Fruit fly (Drosophila melanogaster): Measurements from ENCODE around the gene CG33783.

CG33783 gene

dm6 chr3R:10048842-10049527 lies 17.6 kb upstream of the CG33783 start, which contains the start of gene ohgt (continued):
- TF ChIP-seq Blimp-1 (GFP tag; optimal IDR thresholded peaks at IDR 0.05): no peak
- no peak for TF ChIP-seq cato (GFP tag; optimal IDR thresholded peaks at IDR 0.05; ENCODE audit: borderline replicate concordance)
- no peak for TF ChIP-seq Jarid2 (GFP tag; optimal IDR thresholded peaks at IDR 0.05)
- TF ChIP-seq chn (GFP tag; optimal IDR thresholded peaks at IDR 0.05): no peak
- TF ChIP-seq CG17361 (GFP tag; IDR thresholded peaks at IDR 0.05): peak; percentile 96
- TF ChIP-seq gsb-n (tag; optimal IDR thresholded peaks at IDR 0.05): no peak
- TF ChIP-seq CG12391 (tag; optimal IDR thresholded peaks at IDR 0.05): peak; percentile 38
- TF ChIP-seq Nf-YC (tag; optimal IDR thresholded peaks at IDR 0.05): peak; percentile 44
- no peak for TF ChIP-seq CG6654 (GFP tag; optimal IDR thresholded peaks at IDR 0.05)
- no peak for TF ChIP-seq CG17385 (GFP tag; optimal IDR thresholded peaks at IDR 0.05)
- TF ChIP-seq CG14667 (GFP tag; IDR thresholded peaks at IDR 0.05): no peak
- TF ChIP-seq CG16863 (GFP tag; optimal IDR thresholded peaks at IDR 0.05): no peak
- TF ChIP-seq CkIIα-i1 (GFP tag; IDR thresholded peaks at IDR 0.05): no peak
- TF ChIP-seq Eip74EF (GFP tag; optimal IDR thresholded peaks at IDR 0.05): peak in 1 of 2 experiments; percentile 6
- TF ChIP-seq CG4854 (GFP tag; optimal IDR thresholded peaks at IDR 0.05): no peak
- TF ChIP-seq PHDP (tag; optimal IDR thresholded peaks at IDR 0.05): no peak
- no peak for TF ChIP-seq cg (GFP tag; optimal IDR thresholded peaks at IDR 0.05)
- peak; percentile 23 for TF ChIP-seq zen (tag; optimal IDR thresholded peaks at IDR 0.05)

dm6 chr3R:10052695-10053382 lies 13.7 kb upstream of the CG33783 start, which contains the start of the genes Fancl and Npc2e:
Gene Fancl, minus strand, starts transcription at chr3R:10052869.
Gene Npc2e, plus strand, starts transcription at chr3R:10053332.
- TF ChIP-seq sens (GFP tag): peak; percentile 16
- TF ChIP-seq E2f1 (GFP tag; IDR thresholded peaks at IDR 0.05): no peak
- TF ChIP-seq exex (tag; optimal IDR thresholded peaks at IDR 0.05): peak; percentile 16
- peak; percentile 67; the same call in 3 of the 4 replicates for TF ChIP-seq Dll (GFP tag; IDR thresholded peaks at IDR 0.05; ENCODE audit: partially characterized antibody)
- no peak for TF ChIP-seq Kr (GFP tag; optimal IDR thresholded peaks at IDR 0.05)
- TF ChIP-seq YL-1 (GFP tag; optimal IDR thresholded peaks at IDR 0.05): no peak
- TF ChIP-seq CG13287 (GFP tag; IDR thresholded peaks at IDR 0.05; ENCODE audit: partially characterized antibody): peak; percentile 68
- TF ChIP-seq danr (GFP tag; IDR thresholded peaks at IDR 0.05): no peak
- TF ChIP-seq CG16813 (GFP tag; IDR thresholded peaks at IDR 0.05; ENCODE audit: partially characterized antibody): peak; percentile 44; the same call in 1 of the 3 replicates
- TF ChIP-seq Dfd (GFP tag; optimal IDR thresholded peaks at IDR 0.05): no peak
- TF ChIP-seq Dbx (GFP tag; IDR thresholded peaks at IDR 0.05): 0 out of 3 replicates have a peak, but pooled peaks have one; percentile 16
- peak; percentile 69 for TF ChIP-seq Dref (GFP tag; IDR thresholded peaks at IDR 0.05)
- TF ChIP-seq schlank (tag; optimal IDR thresholded peaks at IDR 0.05): no peak
- no peak for TF ChIP-seq CG7928 (GFP tag; optimal IDR thresholded peaks at IDR 0.05)
- no peak for TF ChIP-seq pan (optimal IDR thresholded peaks at IDR 0.05)
- no peak for TF ChIP-seq pan (GFP tag; optimal IDR thresholded peaks at IDR 0.05 in 1 of 2, IDR thresholded peaks at IDR 0.05 in 1 of 2)
- no peak for TF ChIP-seq maf-S (GFP tag; optimal IDR thresholded peaks at IDR 0.05)
- no peak for TF ChIP-seq CG17186 (GFP tag; optimal IDR thresholded peaks at IDR 0.05)
- 0 out of 3 replicates have a peak, but pooled peaks have one; percentile 47 for TF ChIP-seq HLH4C (GFP tag; IDR thresholded peaks at IDR 0.05; ENCODE audit: partially characterized antibody)
- TF ChIP-seq CG14050 (GFP tag; IDR thresholded peaks at IDR 0.05): no peak
- TF ChIP-seq grn (GFP tag; optimal IDR thresholded peaks at IDR 0.05): peak; percentile 37
- TF ChIP-seq E2f2 (GFP tag; IDR thresholded peaks at IDR 0.05): peak; percentile 92
- TF ChIP-seq CG7357 (GFP tag; IDR thresholded peaks at IDR 0.05): no peak
- TF ChIP-seq Trl (optimal IDR thresholded peaks at IDR 0.05): no peak
- TF ChIP-seq Trl (GFP tag; optimal IDR thresholded peaks at IDR 0.05): no peak
- 0 out of 2 replicates have a peak, but pooled peaks have one; percentile 20 for TF ChIP-seq ranshi (GFP tag; IDR thresholded peaks at IDR 0.05)
- no peak for TF ChIP-seq Sox100B (GFP tag; optimal IDR thresholded peaks at IDR 0.05)
- no peak for TF ChIP-seq PHDP (tag; optimal IDR thresholded peaks at IDR 0.05)
- TF ChIP-seq stwl (tag; optimal IDR thresholded peaks at IDR 0.05): peak; percentile 44
- no peak for TF ChIP-seq Oaz (GFP tag; IDR thresholded peaks at IDR 0.05)
- peak; percentile 46; the same call in 1 of the 2 replicates for TF ChIP-seq nerfin-2 (GFP tag; IDR thresholded peaks at IDR 0.05; ENCODE audit: partially characterized antibody)
